Worm (Caenorhabditis elegans): ENCODE results near the gene F08G2.7.

DNA sequence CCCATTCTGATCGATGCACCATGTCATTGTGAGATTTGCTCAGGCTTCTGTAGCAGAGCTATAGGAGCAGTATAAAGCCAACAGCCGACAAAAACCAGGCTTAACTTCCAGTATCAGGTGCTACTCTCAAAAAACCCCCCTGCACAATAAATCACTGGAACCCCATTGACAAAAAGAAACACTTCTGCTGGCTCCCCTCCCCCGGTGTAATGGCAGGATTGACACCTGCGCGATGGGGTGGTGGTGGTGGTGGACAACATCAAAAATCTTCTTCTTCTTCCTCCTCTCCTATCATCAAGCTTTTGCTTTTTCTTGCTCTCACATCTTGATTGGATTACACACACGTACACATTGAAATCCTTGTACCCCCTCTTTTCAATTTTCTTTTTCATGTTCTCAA lies 51.2 kb downstream of the F08G2.7 start:
- no peak for TF ChIP-seq ZK546.5 (tag; optimal IDR thresholded peaks at IDR 0.05)
- peak; percentile 12 for TF ChIP-seq lin-39 (tag; optimal IDR thresholded peaks at IDR 0.05)
- TF ChIP-seq nhr-28 (tag; optimal IDR thresholded peaks at IDR 0.05): no peak
- no peak for TF ChIP-seq elt-3 (tag; optimal IDR thresholded peaks at IDR 0.05)
- no peak for TF ChIP-seq pha-4 (tag; optimal IDR thresholded peaks at IDR 0.05)
- no peak for TF ChIP-seq sea-2 (GFP tag; optimal IDR thresholded peaks at IDR 0.05)
- no peak for TF ChIP-seq ztf-11 (tag; optimal IDR thresholded peaks at IDR 0.05)
- no peak for TF ChIP-seq nhr-237 (tag; optimal IDR thresholded peaks at IDR 0.05)
- no peak for TF ChIP-seq ama-1 (optimal IDR thresholded peaks at IDR 0.05)
- TF ChIP-seq daf-12 (tag; optimal IDR thresholded peaks at IDR 0.05): no peak
